Worm (Caenorhabditis elegans) whole organism, L2 larva: ENCODE results near the gene srxa-7.

Experiments used
- C34F6.9 ChIP-seq: fragments of 150-350 bp; optimal IDR thresholded peaks from 2 replicates; lab custom pipeline; 2014; ENCODE audit warnings: missing biosample characterization, missing genetic modification characterization
- F13H6.1 ChIP-seq: sonication (generic microtip); optimal IDR thresholded peaks from 2 replicates; lab custom pipeline; 2016; ENCODE audit warnings: missing genetic modification characterization, missing compliant biosample characterization
- Y55F3AM.14 ChIP-seq: fragments of 200-800 bp; sonication (Bioruptor generic); optimal IDR thresholded peaks from 2 replicates; lab custom pipeline; 2018; ENCODE audit warnings: mild to moderate bottlenecking, missing genetic modification characterization, missing compliant biosample characterization
- ZK546.5 ChIP-seq: sonication (generic microtip); optimal IDR thresholded peaks from 2 replicates; lab custom pipeline; 2017; ENCODE audit warnings: missing biosample characterization, missing genetic modification characterization
- aly-2 ChIP-seq: fragments of 150-350 bp; optimal IDR thresholded peaks from 2 replicates; lab custom pipeline; 2014; ENCODE audit warnings: missing biosample characterization, missing genetic modification characterization
- ama-1 ChIP-seq: fragments of 150-350 bp; optimal IDR thresholded peaks from 2 replicates; lab custom pipeline; 2018; ENCODE audit warnings: inconsistent platforms
- ceh-16 ChIP-seq: fragments of 150-350 bp; optimal IDR thresholded peaks from 2 replicates; lab custom pipeline; 2014; ENCODE audit warnings: missing biosample characterization, missing genetic modification characterization
- ceh-82 ChIP-seq: fragments of 150-350 bp; optimal IDR thresholded peaks from 2 replicates; lab custom pipeline; 2014; ENCODE audit warnings: missing biosample characterization, missing genetic modification characterization
- crh-2 ChIP-seq: sonication (generic microtip); optimal IDR thresholded peaks from 2 replicates; lab custom pipeline; 2017; ENCODE audit warnings: missing biosample characterization, missing genetic modification characterization
- egl-27 ChIP-seq: sonication (generic microtip); optimal IDR thresholded peaks from 3 replicates; lab custom pipeline; 2017; ENCODE audit warnings: missing biosample characterization, missing genetic modification reagents, missing genetic modification characterization
- fos-1 ChIP-seq: fragments of 150-350 bp; optimal IDR thresholded peaks from 2 replicates; lab custom pipeline; 2014; ENCODE audit warnings: missing biosample characterization, missing genetic modification characterization
- gmeb-1 ChIP-seq: fragments of 150-350 bp; optimal IDR thresholded peaks from 2 replicates; lab custom pipeline; 2014; ENCODE audit warnings: missing biosample characterization, missing genetic modification characterization
- lin-11 ChIP-seq: fragments of 150-350 bp; sonication (generic microtip); optimal IDR thresholded peaks from 2 replicates; lab custom pipeline; 2014; ENCODE audit warnings: missing biosample characterization, missing genetic modification characterization, inconsistent platforms, mixed read lengths
- lin-13 ChIP-seq: fragments of 150-350 bp; optimal IDR thresholded peaks from 2 replicates; lab custom pipeline; 2014; ENCODE audit warnings: missing biosample characterization, missing genetic modification reagents, missing genetic modification characterization
- lin-39 ChIP-seq: fragments of 150-350 bp; optimal IDR thresholded peaks from 2 replicates; lab custom pipeline; 2014; ENCODE audit warnings: missing biosample characterization, missing genetic modification reagents, missing genetic modification characterization
- lsy-2 ChIP-seq, 2 experiments: fragments of 150-350 bp in 1 of 2; sonication (generic microtip) in 1 of 2; optimal IDR thresholded peaks; 2 replicates each; lab custom pipeline; 2014 to 2017; ENCODE audit warnings: missing biosample characterization in 2 of 2, missing genetic modification characterization in 2 of 2
- mab-5 ChIP-seq: fragments of 150-350 bp; optimal IDR thresholded peaks from 2 replicates; lab custom pipeline; 2014; ENCODE audit warnings: missing biosample characterization, missing genetic modification characterization
- mbf-1 ChIP-seq: sonication (generic microtip); optimal IDR thresholded peaks from 2 replicates; lab custom pipeline; 2017; ENCODE audit warnings: missing biosample characterization, missing genetic modification characterization
- mdl-1 ChIP-seq, 2 experiments: fragments of 150-350 bp in 1 of 2; sonication (generic microtip) in 1 of 2; optimal IDR thresholded peaks; 2 replicates each; lab custom pipeline; 2017; ENCODE audit warnings: missing biosample characterization in 2 of 2, missing genetic modification characterization in 2 of 2
- nhr-11 ChIP-seq: fragments of 150-350 bp; optimal IDR thresholded peaks from 2 replicates; lab custom pipeline; 2014; ENCODE audit warnings: missing biosample characterization, missing genetic modification characterization
- nhr-129 ChIP-seq: fragments of 150-350 bp; optimal IDR thresholded peaks from 2 replicates; lab custom pipeline; 2014; ENCODE audit warnings: missing biosample characterization, missing genetic modification characterization
- nhr-23 ChIP-seq: fragments of 150-350 bp; optimal IDR thresholded peaks from 2 replicates; lab custom pipeline; 2014; ENCODE audit warnings: missing biosample characterization, missing genetic modification reagents, missing genetic modification characterization
- nhr-237 ChIP-seq: fragments of 150-350 bp; optimal IDR thresholded peaks from 2 replicates; lab custom pipeline; 2014; ENCODE audit warnings: missing biosample characterization, missing genetic modification characterization
- nhr-25 ChIP-seq: fragments of 150-350 bp; sonication (generic microtip); optimal IDR thresholded peaks from 3 replicates; lab custom pipeline; 2014; ENCODE audit warnings: missing biosample characterization, missing genetic modification characterization
- nhr-6 ChIP-seq: fragments of 150-350 bp; optimal IDR thresholded peaks from 2 replicates; lab custom pipeline; 2014; ENCODE audit warnings: missing biosample characterization, missing genetic modification characterization
- peb-1 ChIP-seq: fragments of 150-350 bp; optimal IDR thresholded peaks from 2 replicates; lab custom pipeline; 2014; ENCODE audit warnings: missing biosample characterization, missing genetic modification characterization
- sem-4 ChIP-seq: fragments of 150-350 bp; optimal IDR thresholded peaks from 2 replicates; lab custom pipeline; 2014; ENCODE audit warnings: missing biosample characterization, missing genetic modification reagents, missing genetic modification characterization
- skn-1 ChIP-seq: sonication (generic microtip); optimal IDR thresholded peaks from 2 replicates; lab custom pipeline; 2017; ENCODE audit warnings: missing biosample characterization, missing genetic modification characterization
- sma-3 ChIP-seq: sonication (generic microtip); optimal IDR thresholded peaks from 2 replicates; lab custom pipeline; 2016; ENCODE audit warnings: missing genetic modification reagents, missing genetic modification characterization, missing compliant biosample characterization
- sma-9 ChIP-seq, 2 experiments: fragments of 150-350 bp in 1 of 2; sonication (generic microtip) in 1 of 2; optimal IDR thresholded peaks; 2 replicates each; lab custom pipeline; 2014 to 2016; ENCODE audit warnings: missing genetic modification characterization in 2 of 2, mild to moderate bottlenecking in 1 of 2, missing biosample characterization in 1 of 2, missing compliant biosample characterization in 1 of 2, missing genetic modification reagents in 1 of 2, moderate library complexity in 1 of 2
- snpc-4 ChIP-seq: fragments of 150-350 bp; optimal IDR thresholded peaks from 2 replicates; lab custom pipeline; 2014; ENCODE audit warnings: missing biosample characterization, missing genetic modification characterization
- unc-55 ChIP-seq: fragments of 150-350 bp; sonication (generic microtip); optimal IDR thresholded peaks from 3 replicates; lab custom pipeline; 2014; ENCODE audit warnings: missing biosample characterization, missing genetic modification reagents, missing genetic modification characterization
- unc-62 ChIP-seq: fragments of 150-350 bp; optimal IDR thresholded peaks from 2 replicates; lab custom pipeline; 2014; ENCODE audit warnings: missing biosample characterization, missing genetic modification reagents, missing genetic modification characterization
- zag-1 ChIP-seq: fragments of 150-350 bp; optimal IDR thresholded peaks from 2 replicates; lab custom pipeline; 2014; ENCODE audit warnings: missing biosample characterization, missing genetic modification characterization
- ztf-11 ChIP-seq: sonication (generic microtip); optimal IDR thresholded peaks from 2 replicates; lab custom pipeline; 2017; ENCODE audit warnings: missing biosample characterization, missing genetic modification characterization

Gene srxa-7

ce11 chrV:16350775-16351378, 43.5 kb downstream of the srxa-7 start (continued):
- TF ChIP-seq nhr-11 (tag; lab: Kevin White, UChicago) (no peak), mdl-1 (tag; optimal IDR thresholded peaks at IDR 0.05; lab: Kevin White, UChicago) (peak in 1 of 2 experiments; percentile 43), lin-11 (tag; lab: Kevin White, UChicago) (peak; percentile 29), nhr-237 (tag; lab: Kevin White, UChicago) (no peak), mab-5 (tag; lab: Kevin White, UChicago) (no peak), nhr-129 (tag; lab: Kevin White, UChicago) (peak; percentile 72), unc-55 (peak; percentile 78), ceh-16 (tag; lab: Kevin White, UChicago) (no peak), egl-27 (tag; lab: Kevin White, UChicago) (no peak), ama-1 (lab: Kevin White, UChicago) (no peak), lsy-2 (tag; optimal IDR thresholded peaks at IDR 0.05; lab: Kevin White, UChicago) (peak in 1 of 2 experiments; percentile 50), nhr-6 (no peak), zag-1 (tag; lab: Kevin White, UChicago) (no peak), ZK546.5 (tag; lab: Kevin White, UChicago) (no peak), sem-4 (tag; lab: Kevin White, UChicago) (no peak), fos-1 (tag; lab: Kevin White, UChicago) (peak; percentile 52), unc-62 (no peak), lin-39 (tag; lab: Kevin White, UChicago) (no peak), mbf-1 (tag; lab: Kevin White, UChicago) (no peak), snpc-4 (tag; lab: Kevin White, UChicago) (peak; percentile 11), F13H6.1 (tag; lab: Kevin White, UChicago) (peak; percentile 71), ceh-82 (tag; lab: Kevin White, UChicago) (no peak), sma-3 (no peak), peb-1 (no peak), crh-2 (peak; percentile 29), nhr-25 (tag; lab: Kevin White, UChicago) (no peak)
- TF ChIP-seq, all 48 proteins: peak for 14

- TF ChIP-seq lin-11 (tag; lab: Kevin White, UChicago) (no peak), nhr-23 (tag; lab: Kevin White, UChicago) (no peak), snpc-4 (tag; lab: Kevin White, UChicago) (peak; percentile 88), mab-5 (tag; lab: Kevin White, UChicago) (no peak), zag-1 (tag; lab: Kevin White, UChicago) (no peak)
- TF ChIP-seq, all 48 proteins: peak for 1
Observed at ce11 chrV:16351757-16352156, 44.4 kb downstream of the srxa-7 start.

DNA sequence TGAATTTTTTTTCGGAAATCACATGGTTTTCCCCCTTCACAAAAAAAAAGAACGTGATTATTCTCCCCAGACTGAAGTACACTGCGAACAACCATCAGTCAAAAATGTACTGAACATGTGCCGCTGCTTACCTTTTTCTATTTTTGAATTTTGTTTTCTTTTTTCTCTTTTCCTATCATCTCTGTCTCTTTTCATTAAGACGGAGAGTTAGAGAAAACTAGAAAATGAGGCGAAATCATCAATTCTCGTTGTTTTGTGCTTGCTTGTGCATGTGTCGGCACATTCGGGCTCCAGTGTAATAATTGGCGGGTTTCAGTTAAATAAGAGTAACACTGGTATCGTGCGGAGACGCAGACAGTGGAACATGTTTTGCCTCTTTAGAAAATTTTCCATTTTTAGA, 44.9 kb downstream of the srxa-7 start:
- TF ChIP-seq skn-1 (tag; lab: Kevin White, UChicago): peak; percentile 34
- TF ChIP-seq lsy-2 (tag; optimal IDR thresholded peaks at IDR 0.05; lab: Kevin White, UChicago): peak in 1 of 2 experiments; percentile 55
- no peak for TF ChIP-seq crh-2
- TF ChIP-seq mbf-1 (tag; lab: Kevin White, UChicago): no peak
- no peak for TF ChIP-seq Y55F3AM.14
- peak; percentile 57 for TF ChIP-seq snpc-4 (tag; lab: Kevin White, UChicago)
- peak; percentile 70 for TF ChIP-seq sma-9 (GFP tag; optimal IDR thresholded peaks at IDR 0.05; lab: Kevin White, UChicago)
- no peak for TF ChIP-seq sma-9 (tag; optimal IDR thresholded peaks at IDR 0.05; lab: Kevin White, UChicago)
- TF ChIP-seq nhr-129 (tag; lab: Kevin White, UChicago): peak; percentile 68
- TF ChIP-seq ztf-11 (tag; lab: Kevin White, UChicago): no peak
- no peak for TF ChIP-seq lin-39 (tag; lab: Kevin White, UChicago)
- peak; percentile 56 for TF ChIP-seq F13H6.1 (tag; lab: Kevin White, UChicago)
- peak; percentile 45 for TF ChIP-seq unc-55
- peak; percentile 59 for TF ChIP-seq C34F6.9 (tag; lab: Kevin White, UChicago)
- peak; percentile 2 for TF ChIP-seq gmeb-1
- TF ChIP-seq mdl-1 (tag; optimal IDR thresholded peaks at IDR 0.05; lab: Kevin White, UChicago): peak in 1 of 2 experiments; percentile 64

ce11 chrV:16354675-16355074, 47.3 kb downstream of the srxa-7 start:
- no peak for TF ChIP-seq lin-13 (GFP tag; lab: Kevin White, UChicago)
- no peak for TF ChIP-seq ztf-11 (tag; lab: Kevin White, UChicago)
- TF ChIP-seq aly-2 (tag; lab: Kevin White, UChicago): no peak
- TF ChIP-seq nhr-129 (tag; lab: Kevin White, UChicago): peak; percentile 3
- no peak for TF ChIP-seq sma-3
